Fruit fly (Drosophila melanogaster) whole organism, prepupa: Measurements from ENCODE around the gene tal-AA.
A peak's percentile ranks its signal among the peaks of the same experiment; 100 is the strongest.

Experiments
- Eip75B ChIP-seq: fragments of 200-800 bp; sonication (Bioruptor generic); optimal IDR thresholded peaks from 3 replicates; lab custom pipeline; 2016; ENCODE audit warnings: missing biosample characterization, missing genetic modification characterization
- achi ChIP-seq: fragments of 200-800 bp; sonication (Bioruptor generic); optimal IDR thresholded peaks from 3 replicates; lab custom pipeline; 2016; ENCODE audit warnings: missing biosample characterization, missing genetic modification characterization
- pdm3 ChIP-seq: fragments of 200-800 bp; sonication (Bioruptor generic); optimal IDR thresholded peaks from 3 replicates; lab custom pipeline; 2016; ENCODE audit warnings: missing biosample characterization, missing genetic modification characterization

- TF ChIP-seq pdm3 (GFP tag; lab: Kevin White, UChicago) (peak; percentile 29), achi (GFP tag; lab: Kevin White, UChicago) (peak; percentile 57), Eip75B (GFP tag; lab: Kevin White, UChicago) (no peak)
Measured at dm6 chr3R:13843611-13844010, 30.7 kb downstream of the tal-AA start.
